Fruit fly (Drosophila melanogaster) whole organism, embryonic: ENCODE data around the gene AstA.

Experiments
- CG10565 ChIP-seq: fragments of 200-800 bp; sonication (Bioruptor generic); optimal IDR thresholded peaks from 3 replicates; lab custom pipeline; 2016; ENCODE audit warnings: missing biosample characterization, mild to moderate bottlenecking, missing genetic modification characterization
- CG10959 ChIP-seq: fragments of 200-800 bp; sonication (Bioruptor generic); IDR thresholded peaks from 2 replicates; pipeline ENCODE4 v1.3.6; 2022; ENCODE audit warnings: missing biosample characterization, missing genetic modification characterization
- CG11093 ChIP-seq: fragments of 200-800 bp; sonication (Bioruptor generic); IDR thresholded peaks from 3 replicates; pipeline ENCODE4 v1.3.6; 2022; ENCODE audit warnings: missing biosample characterization, missing genetic modification characterization
- CG11456 ChIP-seq: fragments of 200-800 bp; sonication (Bioruptor generic); IDR thresholded peaks from 3 replicates; pipeline ENCODE4 v1.3.6; 2022; ENCODE audit warnings: missing biosample characterization, missing genetic modification characterization
- CG11723 ChIP-seq: fragments of 200-800 bp; sonication (Bioruptor generic); optimal IDR thresholded peaks from 2 replicates; lab custom pipeline; 2017; ENCODE audit warnings: missing biosample characterization, mild to moderate bottlenecking, missing genetic modification characterization
- CG12155 ChIP-seq: fragments of 200-800 bp; sonication (Bioruptor generic); optimal IDR thresholded peaks from 3 replicates; lab custom pipeline; 2016; ENCODE audit warnings: missing biosample characterization, missing genetic modification characterization
- CG12744 ChIP-seq: fragments of 200-800 bp; sonication (Bioruptor generic); optimal IDR thresholded peaks from 2 replicates; lab custom pipeline; 2016; ENCODE audit warnings: missing biosample characterization, missing genetic modification characterization
- CG13894 ChIP-seq: fragments of 200-800 bp; sonication (Bioruptor generic); optimal IDR thresholded peaks from 3 replicates; lab custom pipeline; 2018; ENCODE audit warnings: missing biosample characterization, mild to moderate bottlenecking, missing genetic modification characterization, moderate library complexity
- CG16815 ChIP-seq: fragments of 200-800 bp; sonication (Bioruptor generic); optimal IDR thresholded peaks from 3 replicates; lab custom pipeline; 2017; ENCODE audit warnings: missing biosample characterization, mild to moderate bottlenecking, missing genetic modification characterization
- CG17912 ChIP-seq: fragments of 200-800 bp; sonication (Bioruptor generic); optimal IDR thresholded peaks from 2 replicates; lab custom pipeline; 2018; ENCODE audit warnings: missing biosample characterization, mild to moderate bottlenecking, missing genetic modification characterization
- CG18619 ChIP-seq: fragments of 200-800 bp; sonication (Bioruptor generic); optimal IDR thresholded peaks from 3 replicates; lab custom pipeline; 2017; ENCODE audit warnings: missing biosample characterization, mild to moderate bottlenecking, missing genetic modification characterization
- CG30431 ChIP-seq: fragments of 200-800 bp; sonication (Bioruptor generic); optimal IDR thresholded peaks from 2 replicates; lab custom pipeline; 2017; ENCODE audit warnings: missing biosample characterization, missing genetic modification characterization
- CG31388 ChIP-seq: fragments of 200-800 bp; sonication (Bioruptor generic); optimal IDR thresholded peaks from 2 replicates; lab custom pipeline; 2016; ENCODE audit warnings: missing biosample characterization, missing genetic modification characterization
- CG31441 ChIP-seq: fragments of 200-800 bp; sonication (Bioruptor generic); IDR thresholded peaks from 2 replicates; pipeline ENCODE4 v1.3.6; 2022; ENCODE audit warnings: missing biosample characterization, missing genetic modification characterization
- CG42726 ChIP-seq: fragments of 200-800 bp; sonication (Bioruptor generic); IDR thresholded peaks from 2 replicates; pipeline ENCODE4 v1.3.6; 2022; ENCODE audit warnings: missing biosample characterization, missing genetic modification characterization; ENCODE audit not compliant: partially characterized antibody
- CG6175 ChIP-seq: fragments of 200-800 bp; sonication (Bioruptor generic); IDR thresholded peaks from 3 replicates; pipeline ENCODE4 v1.3.6; 2022; ENCODE audit warnings: missing biosample characterization, missing genetic modification characterization
- CG7839 ChIP-seq: fragments of 200-800 bp; sonication (Bioruptor generic); optimal IDR thresholded peaks from 3 replicates; lab custom pipeline; 2018; ENCODE audit warnings: missing biosample characterization, mild to moderate bottlenecking, missing genetic modification characterization, moderate library complexity
- CG7928 ChIP-seq: fragments of 200-800 bp; sonication (Bioruptor generic); optimal IDR thresholded peaks from 2 replicates; lab custom pipeline; 2017; ENCODE audit warnings: missing biosample characterization, mild to moderate bottlenecking, missing genetic modification characterization
- CG8359 ChIP-seq: fragments of 200-800 bp; sonication (Bioruptor generic); optimal IDR thresholded peaks from 2 replicates; lab custom pipeline; 2017; ENCODE audit warnings: missing biosample characterization, mild to moderate bottlenecking, missing genetic modification characterization, borderline replicate concordance
- CTCF ChIP-seq: fragments of 200-800 bp; sonication (Bioruptor generic); optimal IDR thresholded peaks from 2 replicates; lab custom pipeline; 2017; ENCODE audit warnings: missing biosample characterization, mild to moderate bottlenecking, missing genetic modification characterization, moderate library complexity
- Camta ChIP-seq: fragments of 200-800 bp; sonication (Bioruptor generic); optimal IDR thresholded peaks from 2 replicates; lab custom pipeline; 2016; ENCODE audit warnings: missing biosample characterization, missing genetic modification characterization
- Dll ChIP-seq: fragments of 200-800 bp; sonication (Bioruptor generic); IDR thresholded peaks from 4 replicates; pipeline ENCODE4 v1.3.6; 2022; ENCODE audit warnings: missing biosample characterization, missing genetic modification characterization; ENCODE audit not compliant: partially characterized antibody
- ERR ChIP-seq: fragments of 200-800 bp; sonication (Bioruptor generic); optimal IDR thresholded peaks from 2 replicates; lab custom pipeline; 2016; ENCODE audit warnings: missing biosample characterization, missing genetic modification characterization
- Hey ChIP-seq: fragments of 200-800 bp; sonication (Bioruptor generic); optimal IDR thresholded peaks from 3 replicates; lab custom pipeline; 2018; ENCODE audit warnings: missing biosample characterization, mild to moderate bottlenecking, missing genetic modification characterization
- Hsf ChIP-seq: fragments of 200-800 bp; sonication (Bioruptor generic); optimal IDR thresholded peaks from 3 replicates; lab custom pipeline; 2016; ENCODE audit warnings: missing biosample characterization, missing genetic modification characterization
- MBD-R2 ChIP-seq: fragments of 200-800 bp; sonication (Bioruptor generic); IDR thresholded peaks from 2 replicates; pipeline ENCODE4 v1.3.6; 2022; ENCODE audit warnings: missing biosample characterization, missing genetic modification characterization
- Meics ChIP-seq: fragments of 200-800 bp; sonication (Bioruptor generic); optimal IDR thresholded peaks from 2 replicates; lab custom pipeline; 2017; ENCODE audit warnings: missing biosample characterization, mild to moderate bottlenecking, missing genetic modification characterization
- Spps ChIP-seq: fragments of 200-800 bp; sonication (Bioruptor generic); optimal IDR thresholded peaks from 2 replicates; lab custom pipeline; 2018; ENCODE audit warnings: missing biosample characterization, mild to moderate bottlenecking, missing genetic modification characterization
- Sry-β ChIP-seq: fragments of 200-800 bp; sonication (Bioruptor generic); optimal IDR thresholded peaks from 2 replicates; lab custom pipeline; 2018; ENCODE audit warnings: missing biosample characterization, mild to moderate bottlenecking, missing genetic modification characterization, moderate library complexity
- Stat92E ChIP-seq, 3 experiments: fragments of >200 bp in 2 of 3; fragments of 200-800 bp in 1 of 3; sonication (Bioruptor generic) in 1 of 3; optimal IDR thresholded peaks; 2 replicates each; lab custom pipeline; 2017 to 2019; ENCODE audit warnings: missing biosample characterization in 3 of 3, missing genetic modification characterization in 3 of 3, mild to moderate bottlenecking in 1 of 3, moderate library complexity in 1 of 3
- ap ChIP-seq: fragments of 200-800 bp; sonication (Bioruptor generic); IDR thresholded peaks from 2 replicates; pipeline ENCODE4 v1.3.6; 2022; ENCODE audit warnings: missing biosample characterization, missing genetic modification characterization
- bigmax ChIP-seq: fragments of 200-800 bp; sonication (Bioruptor generic); optimal IDR thresholded peaks from 2 replicates; lab custom pipeline; 2018; ENCODE audit warnings: missing biosample characterization, mild to moderate bottlenecking, missing genetic modification characterization
- ci ChIP-seq: fragments of 200-800 bp; sonication (Bioruptor generic); IDR thresholded peaks from 3 replicates; pipeline ENCODE4 v1.3.6; 2022; ENCODE audit warnings: missing biosample characterization, missing genetic modification characterization
- fd96Cb ChIP-seq: fragments of 200-800 bp; sonication (Bioruptor generic); optimal IDR thresholded peaks from 2 replicates; lab custom pipeline; 2018; ENCODE audit warnings: missing biosample characterization, mild to moderate bottlenecking, missing genetic modification characterization, moderate library complexity
- hbn ChIP-seq: fragments of 200-800 bp; sonication (Bioruptor generic); IDR thresholded peaks from 2 replicates; pipeline ENCODE4 v1.3.6; 2022; ENCODE audit warnings: missing biosample characterization, missing genetic modification characterization; ENCODE audit not compliant: partially characterized antibody
- ind ChIP-seq: fragments of 200-800 bp; sonication (Bioruptor generic); optimal IDR thresholded peaks from 3 replicates; lab custom pipeline; 2016; ENCODE audit warnings: missing biosample characterization, missing genetic modification characterization
- kah ChIP-seq: fragments of 200-800 bp; sonication (Bioruptor generic); optimal IDR thresholded peaks from 2 replicates; lab custom pipeline; 2018; ENCODE audit warnings: missing biosample characterization, mild to moderate bottlenecking, missing genetic modification characterization
- kay ChIP-seq: fragments of 200-800 bp; sonication (Bioruptor generic); optimal IDR thresholded peaks from 2 replicates; lab custom pipeline; 2016; ENCODE audit warnings: missing biosample characterization, missing genetic modification characterization
- oc ChIP-seq: fragments of 200-800 bp; sonication (Bioruptor generic); optimal IDR thresholded peaks from 2 replicates; lab custom pipeline; 2018; ENCODE audit warnings: missing biosample characterization, mild to moderate bottlenecking, missing genetic modification characterization, moderate library complexity
- pho ChIP-seq: fragments of 200-800 bp; sonication (Bioruptor generic); optimal IDR thresholded peaks from 2 replicates; lab custom pipeline; 2016; ENCODE audit warnings: missing biosample characterization, missing genetic modification characterization
- pnt ChIP-seq: fragments of 200-800 bp; sonication (Bioruptor generic); optimal IDR thresholded peaks from 3 replicates; lab custom pipeline; 2016; ENCODE audit warnings: missing biosample characterization, missing genetic modification characterization
- ranshi ChIP-seq: fragments of 200-800 bp; sonication (Bioruptor generic); IDR thresholded peaks from 2 replicates; pipeline ENCODE4 v1.3.6; 2022; ENCODE audit warnings: missing biosample characterization, missing genetic modification characterization
- rib ChIP-seq: fragments of 200-800 bp; sonication (Bioruptor generic); IDR thresholded peaks from 2 replicates; pipeline ENCODE4 v1.3.6; 2022; ENCODE audit warnings: missing biosample characterization, missing genetic modification characterization
- ro ChIP-seq: fragments of 200-800 bp; sonication (Bioruptor generic); IDR thresholded peaks from 2 replicates; pipeline ENCODE4 v1.3.6; 2022; ENCODE audit warnings: missing biosample characterization, missing genetic modification characterization
- run ChIP-seq: fragments of 200-800 bp; sonication (Bioruptor generic); optimal IDR thresholded peaks from 3 replicates; lab custom pipeline; 2018; ENCODE audit warnings: missing biosample characterization, mild to moderate bottlenecking, missing genetic modification characterization
- tap ChIP-seq: fragments of 200-800 bp; optimal IDR thresholded peaks from 3 replicates; lab custom pipeline; 2019; ENCODE audit warnings: missing biosample characterization, mild to moderate bottlenecking, missing genetic modification characterization, moderate library complexity
- tup ChIP-seq: fragments of 200-800 bp; sonication (Bioruptor generic); optimal IDR thresholded peaks from 2 replicates; lab custom pipeline; 2016; ENCODE audit warnings: missing biosample characterization, mild to moderate bottlenecking, missing genetic modification characterization, moderate library complexity
- twi ChIP-seq: fragments of 200-800 bp; optimal IDR thresholded peaks from 2 replicates; lab custom pipeline; 2019; ENCODE audit warnings: missing biosample characterization, mild to moderate bottlenecking, missing genetic modification characterization, moderate library complexity
- usp ChIP-seq: fragments of >200 bp; optimal IDR thresholded peaks from 2 replicates; lab custom pipeline; 2017; ENCODE audit warnings: missing biosample characterization, missing genetic modification characterization
- z ChIP-seq: fragments of 200-800 bp; sonication (Bioruptor generic); IDR thresholded peaks from 3 replicates; pipeline ENCODE4 v1.3.6; 2022; ENCODE audit warnings: missing biosample characterization, missing genetic modification characterization
- zfh2 ChIP-seq: fragments of 200-800 bp; sonication (Bioruptor generic); optimal IDR thresholded peaks from 2 replicates; lab custom pipeline; 2016; ENCODE audit warnings: missing biosample characterization, missing genetic modification characterization

AstA gene

dm6 chr3R:24787042-24787565 is 22.2 kb upstream of the AstA start, which contains the start of gene CG5805 (continued):
- TF ChIP-seq CG18619 (GFP tag; lab: Kevin White, UChicago) (peak; percentile 91), ERR (GFP tag; lab: Kevin White, UChicago) (peak; percentile 43), CG42726 (GFP tag; lab: Robert Waterston, UW) (no peak), tup (no peak), CG30431 (GFP tag; lab: Kevin White, UChicago) (peak; percentile 75), Spps (tag; lab: Kevin White, UChicago) (peak; percentile 68), ind (GFP tag; lab: Kevin White, UChicago) (peak; percentile 62), Meics (GFP tag; lab: Kevin White, UChicago) (peak; percentile 94), usp (GFP tag; lab: Kevin White, UChicago) (no peak), CG7839 (tag; lab: Kevin White, UChicago) (peak; percentile 81), CG11093 (peak; percentile 14; the same call in 1 of the 3 replicates), CG12155 (GFP tag; lab: Kevin White, UChicago) (peak; percentile 63), z (GFP tag; lab: Robert Waterston, UW) (no peak), kay (GFP tag; lab: Kevin White, UChicago) (no peak), zfh2 (GFP tag; lab: Kevin White, UChicago) (peak; percentile 61), Dll (GFP tag; lab: Robert Waterston, UW) (no peak), CG13894 (peak; percentile 58), Hey (tag; lab: Kevin White, UChicago) (peak; percentile 62), bigmax (GFP tag; lab: Kevin White, UChicago) (peak; percentile 65), CTCF (peak; percentile 71), Hsf (GFP tag; lab: Kevin White, UChicago) (peak; percentile 88), tap (tag; lab: Kevin White, UChicago) (peak; percentile 66), CG8359 (GFP tag; lab: Kevin White, UChicago) (peak; percentile 79), CG10565 (GFP tag; lab: Kevin White, UChicago) (no peak), CG31441 (peak; percentile 85), ap (peak; percentile 54; the same call in 1 of the 2 replicates), CG7928 (GFP tag; lab: Kevin White, UChicago) (peak; percentile 57), oc (peak; percentile 20), fd96Cb (tag; lab: Kevin White, UChicago) (peak; percentile 62), Sry-β (GFP tag; lab: Kevin White, UChicago) (peak; percentile 17), CG12744 (peak; percentile 63), pnt (GFP tag; lab: Kevin White, UChicago) (no peak), ro (GFP tag; lab: Robert Waterston, UW) (peak; percentile 18; the same call in 1 of the 2 replicates), Camta (GFP tag; lab: Kevin White, UChicago) (peak; percentile 77), MBD-R2 (GFP tag; lab: Robert Waterston, UW) (peak; percentile 75), pho (GFP tag; lab: Kevin White, UChicago) (peak; percentile 76), ci (peak; percentile 97), rib (GFP tag; lab: Robert Waterston, UW) (0 out of 2 replicates have a peak, but pooled peaks have one; percentile 39), run (tag; lab: Kevin White, UChicago) (peak; percentile 31), CG10959 (GFP tag; lab: Robert Waterston, UW) (peak; percentile 53), twi (tag; lab: Kevin White, UChicago) (no peak), CG11723 (GFP tag; lab: Kevin White, UChicago) (peak; percentile 75), ranshi (GFP tag; lab: Robert Waterston, UW) (peak; percentile 79), CG6175 (GFP tag; lab: Robert Waterston, UW) (peak; percentile 46; the same call in 1 of the 3 replicates), CG16815 (GFP tag; lab: Kevin White, UChicago) (peak; percentile 53), kah (GFP tag; lab: Kevin White, UChicago) (peak; percentile 82), CG11456 (GFP tag; lab: Robert Waterston, UW) (peak; percentile 93), CG17912 (peak; percentile 87), Stat92E (GFP tag; optimal IDR thresholded peaks at IDR 0.05; lab: Kevin White, UChicago) (peak in 1 of 3 experiments; percentile 40), CG31388 (GFP tag; lab: Kevin White, UChicago) (peak; percentile 16), hbn (GFP tag; lab: Robert Waterston, UW) (no peak)
